Worm (Caenorhabditis elegans): ENCODE results near the gene kin-21.

Gene kin-21

DNA sequence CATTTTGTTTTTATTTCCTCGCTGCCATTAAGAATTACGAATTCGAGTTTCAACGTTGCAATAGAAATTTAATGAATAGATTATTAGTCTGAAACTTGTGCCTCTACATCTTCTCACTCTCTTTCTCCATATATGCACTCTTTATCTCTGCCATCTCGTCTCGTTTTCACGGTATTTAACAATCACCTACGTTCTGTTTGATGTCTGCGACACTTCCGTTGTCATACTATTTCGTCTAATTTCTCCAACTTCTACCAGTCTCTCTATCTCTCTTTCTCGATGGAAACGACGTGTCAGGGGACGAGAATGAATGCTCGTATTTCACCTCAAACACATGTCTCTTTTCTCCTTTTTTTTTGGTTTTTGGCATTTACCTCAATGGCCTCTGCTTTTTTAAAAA is 41.2 kb downstream of the kin-21 start (continued):
- no peak for TF ChIP-seq pqm-1 (tag; optimal IDR thresholded peaks at IDR 0.05)
- TF ChIP-seq ceh-82 (tag; optimal IDR thresholded peaks at IDR 0.05), result peak in 2 of 3 experiments; percentile 26 to 40
- TF ChIP-seq lin-14 (GFP tag; optimal IDR thresholded peaks at IDR 0.05), result peak; percentile 86
- TF ChIP-seq ceh-63 (GFP tag; optimal IDR thresholded peaks at IDR 0.05), result no peak
- TF ChIP-seq nhr-85 (tag), result peak; percentile 86
- TF ChIP-seq grh-1 (GFP tag; IDR thresholded peaks at IDR 0.05), result no peak; the same call in 1 of the 2 replicates
- TF ChIP-seq mep-1 (tag; optimal IDR thresholded peaks at IDR 0.05), result peak; percentile 63
- no peak for TF ChIP-seq ceh-88 (GFP tag; IDR thresholded peaks at IDR 0.05)
- TF ChIP-seq ztf-11 (tag; optimal IDR thresholded peaks at IDR 0.05), result no peak
- TF ChIP-seq C34B4.2 (tag; optimal IDR thresholded peaks at IDR 0.05), result no peak
- TF ChIP-seq Y116A8C.19 (tag; optimal IDR thresholded peaks at IDR 0.05; ENCODE audit: borderline replicate concordance), result no peak
- TF ChIP-seq nhr-237 (tag; optimal IDR thresholded peaks at IDR 0.05), result no peak
- peak; percentile 62 for TF ChIP-seq unc-86 (tag; optimal IDR thresholded peaks at IDR 0.05)
- no peak for TF ChIP-seq aly-2 (tag; optimal IDR thresholded peaks at IDR 0.05)
- TF ChIP-seq irx-1 (tag; optimal IDR thresholded peaks at IDR 0.05), result no peak
- TF ChIP-seq tlp-1 (tag; optimal IDR thresholded peaks at IDR 0.05), result no peak

ce11 chrIV:9875646-9876045 is 43.0 kb downstream of the kin-21 start:
- TF ChIP-seq hlh-4 (tag; optimal IDR thresholded peaks at IDR 0.05) (no peak), nhr-12 (tag; optimal IDR thresholded peaks at IDR 0.05) (no peak), C16A3.4 (tag; optimal IDR thresholded peaks at IDR 0.05) (peak; percentile 45), elt-3 (tag; optimal IDR thresholded peaks at IDR 0.05) (peak in 4 of 6 experiments; percentile 26 to 81 (median 74)), zag-1 (tag; optimal IDR thresholded peaks at IDR 0.05) (no peak), unc-30 (tag; optimal IDR thresholded peaks at IDR 0.05) (no peak), egl-27 (tag; optimal IDR thresholded peaks at IDR 0.05) (no peak), efl-3 (GFP tag; optimal IDR thresholded peaks at IDR 0.05) (no peak), hlh-17 (GFP tag; optimal IDR thresholded peaks at IDR 0.05; ENCODE audit: borderline replicate concordance) (no peak), snpc-4 (tag; optimal IDR thresholded peaks at IDR 0.05) (no peak), lin-14 (GFP tag; optimal IDR thresholded peaks at IDR 0.05) (peak; percentile 79), hpl-2 (GFP tag; optimal IDR thresholded peaks at IDR 0.05) (no peak), nhr-11 (tag; optimal IDR thresholded peaks at IDR 0.05) (no peak), isw-1 (GFP tag; IDR thresholded peaks at IDR 0.05) (no peak), lin-39 (tag; optimal IDR thresholded peaks at IDR 0.05) (no peak), ces-1 (GFP tag; optimal IDR thresholded peaks at IDR 0.05) (no peak), nhr-47 (tag; optimal IDR thresholded peaks at IDR 0.05) (peak; percentile 3), mdl-1 (tag; optimal IDR thresholded peaks at IDR 0.05) (peak in 1 of 2 experiments; percentile 65), ama-1 (optimal IDR thresholded peaks at IDR 0.05) (no peak), tlp-1 (tag; optimal IDR thresholded peaks at IDR 0.05) (no peak), pqm-1 (tag; optimal IDR thresholded peaks at IDR 0.05) (no peak), swsn-7 (tag; optimal IDR thresholded peaks at IDR 0.05) (no peak), unc-86 (tag; optimal IDR thresholded peaks at IDR 0.05) (no peak), lir-3 (tag; optimal IDR thresholded peaks at IDR 0.05; ENCODE audit: poor library complexity) (no peak), lin-35 (GFP tag; optimal IDR thresholded peaks at IDR 0.05) (peak in 1 of 2 experiments; percentile 71), fos-1 (tag; optimal IDR thresholded peaks at IDR 0.05) (no peak), fkh-10 (GFP tag; optimal IDR thresholded peaks at IDR 0.05) (no peak), aly-2 (tag; optimal IDR thresholded peaks at IDR 0.05) (no peak), ceh-90 (tag; optimal IDR thresholded peaks at IDR 0.05) (no peak), ets-5 (GFP tag; IDR thresholded peaks at IDR 0.05) (no peak), lsy-2 (tag; optimal IDR thresholded peaks at IDR 0.05) (peak in 1 of 2 experiments; percentile 10), skn-1 (tag; optimal IDR thresholded peaks at IDR 0.05) (no peak), mep-1 (tag; optimal IDR thresholded peaks at IDR 0.05) (peak; percentile 51), efl-1 (optimal IDR thresholded peaks at IDR 0.05) (no peak), efl-1 (GFP tag; optimal IDR thresholded peaks at IDR 0.05 in 1 of 2) (peak in 1 of 2 experiments; percentile 33), Y116A8C.19 (tag; optimal IDR thresholded peaks at IDR 0.05; ENCODE audit: borderline replicate concordance) (no peak), C34B4.2 (tag; optimal IDR thresholded peaks at IDR 0.05) (no peak), fkh-4 (tag; optimal IDR thresholded peaks at IDR 0.05; ENCODE audit: borderline replicate concordance) (no peak), nhr-84 (tag; optimal IDR thresholded peaks at IDR 0.05) (no peak), elt-2 (tag; optimal IDR thresholded peaks at IDR 0.05) (peak; percentile 74), fkh-8 (tag; optimal IDR thresholded peaks at IDR 0.05) (no peak), nhr-20 (tag; optimal IDR thresholded peaks at IDR 0.05) (peak; percentile 94), nhr-85 (tag) (peak; percentile 91), C04F5.9 (tag; optimal IDR thresholded peaks at IDR 0.05) (no peak)

Measured in whole organism, L1 larva.